Fruit fly (Drosophila melanogaster) whole organism, prepupa: ENCODE data around the gene dmrt11E.

Experiments
- Blimp-1 ChIP-seq: fragments of 200-800 bp; sonication (Bioruptor generic); optimal IDR thresholded peaks from 3 replicates; lab custom pipeline; 2017; ENCODE audit warnings: missing biosample characterization, missing genetic modification characterization, mild to moderate bottlenecking, moderate library complexity, missing genetic modification reagents
- CG10631 ChIP-seq: fragments of 200-800 bp; sonication (Bioruptor generic); optimal IDR thresholded peaks from 2 replicates; lab custom pipeline; 2016; ENCODE audit warnings: missing biosample characterization, missing genetic modification characterization
- CG11294 ChIP-seq: fragments of 200-800 bp; sonication (Bioruptor generic); IDR thresholded peaks from 2 replicates; pipeline ENCODE4 v1.3.6; 2022; ENCODE audit warnings: missing biosample characterization, missing genetic modification characterization
- CG11762 ChIP-seq: fragments of 200-800 bp; sonication (Bioruptor generic); optimal IDR thresholded peaks from 3 replicates; lab custom pipeline; 2016; ENCODE audit warnings: missing biosample characterization, missing genetic modification characterization; ENCODE audit not compliant: insufficient read depth
- CG11902 ChIP-seq: fragments of 200-800 bp; sonication (Bioruptor generic); optimal IDR thresholded peaks from 3 replicates; lab custom pipeline; 2016; ENCODE audit warnings: missing biosample characterization, missing genetic modification characterization
- CG15336 ChIP-seq: fragments of 200-800 bp; sonication (Bioruptor generic); IDR thresholded peaks from 2 replicates; pipeline ENCODE4 v1.3.6; 2022; ENCODE audit warnings: missing biosample characterization, missing genetic modification characterization
- CG1621 ChIP-seq: fragments of 200-800 bp; sonication (Bioruptor generic); optimal IDR thresholded peaks from 3 replicates; lab custom pipeline; 2018; ENCODE audit warnings: missing biosample characterization, mild to moderate bottlenecking, missing genetic modification characterization
- CG16779 ChIP-seq: fragments of 200-800 bp; sonication (Bioruptor generic); optimal IDR thresholded peaks from 3 replicates; lab custom pipeline; 2017; ENCODE audit warnings: missing biosample characterization, mild to moderate bottlenecking, missing genetic modification characterization
- CG3032 ChIP-seq: fragments of 200-800 bp; optimal IDR thresholded peaks from 2 replicates; lab custom pipeline; 2019; ENCODE audit warnings: missing biosample characterization, mild to moderate bottlenecking, missing genetic modification characterization, moderate library complexity
- CG31627 ChIP-seq: fragments of 200-800 bp; sonication (Bioruptor generic); optimal IDR thresholded peaks from 3 replicates; lab custom pipeline; 2016; ENCODE audit warnings: missing biosample characterization, missing genetic modification characterization
- CG32006 ChIP-seq: fragments of 200-800 bp; sonication (Bioruptor generic); optimal IDR thresholded peaks from 3 replicates; lab custom pipeline; 2017; ENCODE audit warnings: missing biosample characterization, mild to moderate bottlenecking, missing genetic modification characterization
- CG34406 ChIP-seq: fragments of 200-800 bp; sonication (Bioruptor generic); optimal IDR thresholded peaks from 3 replicates; lab custom pipeline; 2016; ENCODE audit warnings: missing biosample characterization, missing genetic modification characterization
- CG4318 ChIP-seq: fragments of 200-800 bp; sonication (Bioruptor generic); optimal IDR thresholded peaks from 3 replicates; lab custom pipeline; 2017; ENCODE audit warnings: missing biosample characterization, mild to moderate bottlenecking, missing genetic modification characterization
- CG6163 ChIP-seq: fragments of 200-800 bp; sonication (Bioruptor generic); IDR thresholded peaks from 3 replicates; pipeline ENCODE4 v1.3.6; 2022; ENCODE audit warnings: missing biosample characterization, missing genetic modification characterization
- CG6276 ChIP-seq: fragments of 200-800 bp; sonication (Bioruptor generic); optimal IDR thresholded peaks from 2 replicates; lab custom pipeline; 2017; ENCODE audit warnings: missing biosample characterization, mild to moderate bottlenecking, missing genetic modification characterization
- CG6792 ChIP-seq: fragments of 200-800 bp; sonication (Bioruptor generic); optimal IDR thresholded peaks from 3 replicates; lab custom pipeline; 2016; ENCODE audit warnings: missing biosample characterization, missing genetic modification characterization
- CG6808 ChIP-seq: fragments of 200-800 bp; sonication (Bioruptor generic); optimal IDR thresholded peaks from 3 replicates; lab custom pipeline; 2017; ENCODE audit warnings: missing biosample characterization, missing genetic modification characterization, mild to moderate bottlenecking, moderate library complexity, missing genetic modification reagents
- CG6854 ChIP-seq: fragments of 200-800 bp; sonication (Bioruptor generic); optimal IDR thresholded peaks from 2 replicates; lab custom pipeline; 2017; ENCODE audit warnings: missing biosample characterization, mild to moderate bottlenecking, missing genetic modification characterization
- CG7368 ChIP-seq: fragments of 200-800 bp; sonication (Bioruptor generic); optimal IDR thresholded peaks from 3 replicates; lab custom pipeline; 2016; ENCODE audit warnings: missing biosample characterization, missing genetic modification characterization
- CG8119 ChIP-seq: fragments of 200-800 bp; sonication (Bioruptor generic); IDR thresholded peaks from 3 replicates; pipeline ENCODE4 v1.3.6; 2022; ENCODE audit warnings: missing biosample characterization, missing genetic modification characterization
- CG8319 ChIP-seq: fragments of 200-800 bp; sonication (Bioruptor generic); optimal IDR thresholded peaks from 3 replicates; lab custom pipeline; 2016; ENCODE audit warnings: missing biosample characterization, missing genetic modification characterization
- CG8632 ChIP-seq: fragments of 200-800 bp; sonication (Bioruptor generic); optimal IDR thresholded peaks from 3 replicates; lab custom pipeline; 2016; ENCODE audit warnings: missing biosample characterization, missing genetic modification characterization
- CG9139 ChIP-seq: fragments of 200-800 bp; sonication (Bioruptor generic); optimal IDR thresholded peaks from 3 replicates; lab custom pipeline; 2017; ENCODE audit warnings: missing biosample characterization, mild to moderate bottlenecking, missing genetic modification characterization
- Eip75B ChIP-seq: fragments of 200-800 bp; sonication (Bioruptor generic); optimal IDR thresholded peaks from 3 replicates; lab custom pipeline; 2016; ENCODE audit warnings: missing biosample characterization, missing genetic modification characterization
- Eip78C ChIP-seq: fragments of 200-800 bp; sonication (Bioruptor generic); peaks from one replicate; lab custom pipeline; 2016; ENCODE audit warnings: missing biosample characterization, missing genetic modification characterization
- Eip93F ChIP-seq: fragments of 200-800 bp; sonication (Bioruptor generic); optimal IDR thresholded peaks from 2 replicates; lab custom pipeline; 2016; ENCODE audit warnings: missing biosample characterization, mild to moderate bottlenecking, missing genetic modification characterization
- Ets21C ChIP-seq: fragments of 200-800 bp; sonication (Bioruptor generic); optimal IDR thresholded peaks from 3 replicates; lab custom pipeline; 2016; ENCODE audit warnings: missing biosample characterization, missing genetic modification characterization
- Ets96B ChIP-seq: fragments of 200-800 bp; optimal IDR thresholded peaks from 2 replicates; lab custom pipeline; 2019; ENCODE audit warnings: missing biosample characterization, mild to moderate bottlenecking, missing genetic modification characterization, moderate library complexity
- Gug ChIP-seq: fragments of 200-800 bp; sonication (Bioruptor generic); IDR thresholded peaks from 2 replicates; pipeline ENCODE4 v1.3.6; 2022; ENCODE audit warnings: missing biosample characterization, missing genetic modification characterization
- Hr38 ChIP-seq: sonication (Bioruptor generic); optimal IDR thresholded peaks from 2 replicates; lab custom pipeline; 2016; ENCODE audit warnings: missing biosample characterization, missing genetic modification characterization
- Hr39 ChIP-seq: fragments of 200-800 bp; sonication (Bioruptor generic); optimal IDR thresholded peaks from 2 replicates; lab custom pipeline; 2016; ENCODE audit warnings: missing biosample characterization, missing genetic modification characterization
- Hr4 ChIP-seq: fragments of 200-800 bp; sonication (Bioruptor generic); optimal IDR thresholded peaks from 3 replicates; lab custom pipeline; 2016; ENCODE audit warnings: missing biosample characterization, missing genetic modification characterization
- Lpt ChIP-seq: fragments of 200-800 bp; sonication (Bioruptor generic); optimal IDR thresholded peaks from 3 replicates; lab custom pipeline; 2016; ENCODE audit warnings: missing biosample characterization, missing genetic modification characterization
- Met ChIP-seq: fragments of 200-800 bp; sonication (Bioruptor generic); optimal IDR thresholded peaks from 3 replicates; lab custom pipeline; 2016; ENCODE audit warnings: missing biosample characterization, missing genetic modification characterization
- OdsH ChIP-seq: fragments of 200-800 bp; sonication (Bioruptor generic); optimal IDR thresholded peaks from 3 replicates; lab custom pipeline; 2016; ENCODE audit warnings: missing biosample characterization, missing genetic modification characterization
- Smox ChIP-seq: fragments of 200-800 bp; sonication (Bioruptor generic); optimal IDR thresholded peaks from 3 replicates; lab custom pipeline; 2016; ENCODE audit warnings: missing biosample characterization, missing genetic modification characterization
- Sox102F ChIP-seq: fragments of 200-800 bp; sonication (Bioruptor generic); optimal IDR thresholded peaks from 2 replicates; lab custom pipeline; 2016; ENCODE audit warnings: missing biosample characterization, mild to moderate bottlenecking, missing genetic modification characterization
- Sox14 ChIP-seq: fragments of 200-800 bp; sonication (Bioruptor generic); optimal IDR thresholded peaks from 3 replicates; lab custom pipeline; 2016; ENCODE audit warnings: missing biosample characterization, missing genetic modification characterization
- achi ChIP-seq: fragments of 200-800 bp; sonication (Bioruptor generic); optimal IDR thresholded peaks from 3 replicates; lab custom pipeline; 2016; ENCODE audit warnings: missing biosample characterization, missing genetic modification characterization
- acj6 ChIP-seq: fragments of 200-800 bp; sonication (Bioruptor generic); optimal IDR thresholded peaks from 3 replicates; lab custom pipeline; 2016; ENCODE audit warnings: missing biosample characterization, missing genetic modification characterization
- cyc ChIP-seq: fragments of 200-800 bp; sonication (Bioruptor generic); optimal IDR thresholded peaks from 3 replicates; lab custom pipeline; 2016; ENCODE audit warnings: missing biosample characterization, missing genetic modification characterization
- esn ChIP-seq: fragments of 200-800 bp; sonication (Bioruptor generic); optimal IDR thresholded peaks from 2 replicates; lab custom pipeline; 2016; ENCODE audit warnings: missing biosample characterization, mild to moderate bottlenecking, missing genetic modification characterization, moderate library complexity
- fd59A ChIP-seq: fragments of 200-800 bp; sonication (Bioruptor generic); optimal IDR thresholded peaks from 2 replicates; lab custom pipeline; 2017; ENCODE audit warnings: missing biosample characterization, mild to moderate bottlenecking, missing genetic modification characterization, missing genetic modification reagents
- fkh ChIP-seq: fragments of 200-800 bp; sonication (Bioruptor generic); optimal IDR thresholded peaks from 3 replicates; lab custom pipeline; 2017; ENCODE audit warnings: missing biosample characterization, mild to moderate bottlenecking, missing genetic modification characterization, moderate library complexity
- lz ChIP-seq: fragments of 200-800 bp; sonication (Bioruptor generic); optimal IDR thresholded peaks from 3 replicates; lab custom pipeline; 2016; ENCODE audit warnings: missing biosample characterization, missing genetic modification characterization
- net ChIP-seq: fragments of 200-800 bp; sonication (Bioruptor generic); optimal IDR thresholded peaks from 3 replicates; lab custom pipeline; 2016; ENCODE audit warnings: missing biosample characterization, missing genetic modification characterization
- pdm3 ChIP-seq: fragments of 200-800 bp; sonication (Bioruptor generic); optimal IDR thresholded peaks from 3 replicates; lab custom pipeline; 2016; ENCODE audit warnings: missing biosample characterization, missing genetic modification characterization
- salr ChIP-seq, 2 experiments: fragments of 200-800 bp; sonication (Bioruptor generic); optimal IDR thresholded peaks; 3 replicates each; lab custom pipeline; 2016 to 2018; ENCODE audit warnings: missing biosample characterization in 2 of 2, missing genetic modification characterization in 2 of 2, mild to moderate bottlenecking in 1 of 2
- spab ChIP-seq: fragments of 200-800 bp; sonication (Bioruptor generic); optimal IDR thresholded peaks from 2 replicates; lab custom pipeline; 2017; ENCODE audit warnings: missing biosample characterization, mild to moderate bottlenecking, missing genetic modification characterization, missing genetic modification reagents
- ss ChIP-seq, 2 experiments: fragments of 200-800 bp; sonication (Bioruptor generic); optimal IDR thresholded peaks; 2 replicates in 1 of 2; 3 replicates in 1 of 2; lab custom pipeline; 2017 to 2018; ENCODE audit warnings: mild to moderate bottlenecking in 2 of 2, missing biosample characterization in 2 of 2, missing genetic modification characterization in 2 of 2, moderate library complexity in 1 of 2
- svp ChIP-seq: fragments of 200-800 bp; sonication (Bioruptor generic); peaks from one replicate; lab custom pipeline; 2016; ENCODE audit warnings: missing biosample characterization, missing genetic modification characterization
- topi ChIP-seq: fragments of 200-800 bp; sonication (Bioruptor generic); optimal IDR thresholded peaks from 3 replicates; lab custom pipeline; 2016; ENCODE audit warnings: missing biosample characterization, missing genetic modification characterization
- vri ChIP-seq: fragments of 200-800 bp; sonication (Bioruptor generic); optimal IDR thresholded peaks from 3 replicates; lab custom pipeline; 2016; ENCODE audit warnings: missing biosample characterization, mild to moderate bottlenecking, missing genetic modification characterization

The dmrt11E gene

DNA sequence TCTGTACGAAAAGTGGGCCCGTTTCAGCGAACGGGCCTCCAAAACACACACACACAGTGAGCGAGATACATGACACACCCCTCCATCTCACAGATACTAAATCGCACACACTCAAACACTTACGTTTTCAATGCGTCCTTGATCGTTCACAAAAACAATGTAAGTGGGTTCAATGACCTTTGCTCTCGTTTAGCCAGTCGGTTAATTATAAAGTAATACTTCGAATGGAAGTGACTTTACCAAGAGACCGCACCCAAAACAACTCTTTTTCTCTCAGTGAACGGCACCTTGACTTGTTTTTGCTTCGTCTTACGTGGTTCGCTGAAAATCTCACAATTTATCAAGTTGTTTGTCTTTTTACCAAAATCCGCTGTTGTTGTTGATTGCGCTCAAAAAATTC is 26.4 kb downstream of the dmrt11E start:
- TF ChIP-seq CG6163 (GFP tag; lab: Robert Waterston, UW) (0 out of 3 replicates have a peak, but pooled peaks have one; percentile 34), CG6792 (no peak), Smox (GFP tag; lab: Kevin White, UChicago) (peak; percentile 46), CG34406 (GFP tag; lab: Kevin White, UChicago) (peak; percentile 35), fkh (GFP tag; lab: Kevin White, UChicago) (no peak), Eip93F (no peak), Sox102F (GFP tag; lab: Kevin White, UChicago) (peak; percentile 58), Lpt (GFP tag; lab: Kevin White, UChicago) (no peak), CG4318 (GFP tag; lab: Kevin White, UChicago) (no peak), CG32006 (GFP tag; lab: Kevin White, UChicago) (peak; percentile 40), achi (GFP tag; lab: Kevin White, UChicago) (no peak), pdm3 (GFP tag; lab: Kevin White, UChicago) (peak; percentile 16), Ets96B (tag; lab: Kevin White, UChicago) (no peak), CG8119 (GFP tag; lab: Robert Waterston, UW) (0 out of 3 replicates have a peak, but pooled peaks have one; percentile 22), CG7368 (peak; percentile 16), CG6854 (GFP tag; lab: Kevin White, UChicago) (peak; percentile 21), Hr39 (GFP tag; lab: Kevin White, UChicago) (peak; percentile 49), Met (peak; percentile 59), ss (GFP tag; optimal IDR thresholded peaks at IDR 0.05; lab: Kevin White, UChicago) (no peak), CG11762 (GFP tag; lab: Kevin White, UChicago) (no peak), vri (GFP tag; lab: Kevin White, UChicago) (peak; percentile 47), salr (GFP tag; optimal IDR thresholded peaks at IDR 0.05; lab: Kevin White, UChicago) (no peak), CG6276 (GFP tag; lab: Kevin White, UChicago) (no peak), CG16779 (tag; lab: Kevin White, UChicago) (no peak), CG31627 (GFP tag; lab: Kevin White, UChicago) (peak; percentile 31), CG8632 (GFP tag; lab: Kevin White, UChicago) (peak; percentile 15), CG8319 (GFP tag; lab: Kevin White, UChicago) (no peak), spab (GFP tag; lab: Kevin White, UChicago) (no peak), Blimp-1 (GFP tag; lab: Kevin White, UChicago) (peak; percentile 67), esn (peak; percentile 63), Sox14 (GFP tag; lab: Kevin White, UChicago) (no peak), svp (GFP tag; lab: Kevin White, UChicago) (peak; percentile 80), CG11294 (GFP tag; lab: Robert Waterston, UW) (no peak), Eip78C (GFP tag; lab: Kevin White, UChicago) (peak; percentile 71), CG6808 (GFP tag; lab: Kevin White, UChicago) (no peak), Eip75B (GFP tag; lab: Kevin White, UChicago) (peak; percentile 37), CG9139 (no peak), fd59A (no peak), Gug (GFP tag; lab: Robert Waterston, UW) (0 out of 2 replicates have a peak, but pooled peaks have one; percentile 16), acj6 (GFP tag; lab: Kevin White, UChicago) (peak; percentile 19), CG1621 (no peak), topi (GFP tag; lab: Kevin White, UChicago) (peak; percentile 50), CG15336 (GFP tag; lab: Robert Waterston, UW) (0 out of 2 replicates have a peak, but pooled peaks have one; percentile 29), cyc (peak; percentile 22), Ets21C (GFP tag; lab: Kevin White, UChicago) (peak; percentile 12), OdsH (GFP tag; lab: Kevin White, UChicago) (peak; percentile 48), CG10631 (GFP tag; lab: Kevin White, UChicago) (peak; percentile 21), CG3032 (tag; lab: Kevin White, UChicago) (no peak), CG11902 (GFP tag; lab: Kevin White, UChicago) (no peak), net (GFP tag; lab: Kevin White, UChicago) (no peak), Hr4 (peak; percentile 16), lz (GFP tag; lab: Kevin White, UChicago) (peak; percentile 32), Hr38 (no peak)
